Worm (Caenorhabditis elegans) whole organism, L3 larva: ENCODE data around the gene ZC262.7.

Experiments
- elt-2 ChIP-seq: sonication (generic microtip); optimal IDR thresholded peaks from 2 replicates; lab custom pipeline; 2016; ENCODE audit warnings: missing genetic modification reagents, mild to moderate bottlenecking, missing genetic modification characterization, missing compliant biosample characterization
- hmg-11 ChIP-seq: sonication (generic microtip); optimal IDR thresholded peaks from 2 replicates; lab custom pipeline; 2016; ENCODE audit warnings: missing genetic modification characterization, missing compliant biosample characterization
- lin-39 ChIP-seq: fragments of 150-350 bp; optimal IDR thresholded peaks from 2 replicates; lab custom pipeline; 2018; ENCODE audit warnings: missing biosample characterization, missing genetic modification reagents, missing genetic modification characterization

ZC262.7 gene

DNA sequence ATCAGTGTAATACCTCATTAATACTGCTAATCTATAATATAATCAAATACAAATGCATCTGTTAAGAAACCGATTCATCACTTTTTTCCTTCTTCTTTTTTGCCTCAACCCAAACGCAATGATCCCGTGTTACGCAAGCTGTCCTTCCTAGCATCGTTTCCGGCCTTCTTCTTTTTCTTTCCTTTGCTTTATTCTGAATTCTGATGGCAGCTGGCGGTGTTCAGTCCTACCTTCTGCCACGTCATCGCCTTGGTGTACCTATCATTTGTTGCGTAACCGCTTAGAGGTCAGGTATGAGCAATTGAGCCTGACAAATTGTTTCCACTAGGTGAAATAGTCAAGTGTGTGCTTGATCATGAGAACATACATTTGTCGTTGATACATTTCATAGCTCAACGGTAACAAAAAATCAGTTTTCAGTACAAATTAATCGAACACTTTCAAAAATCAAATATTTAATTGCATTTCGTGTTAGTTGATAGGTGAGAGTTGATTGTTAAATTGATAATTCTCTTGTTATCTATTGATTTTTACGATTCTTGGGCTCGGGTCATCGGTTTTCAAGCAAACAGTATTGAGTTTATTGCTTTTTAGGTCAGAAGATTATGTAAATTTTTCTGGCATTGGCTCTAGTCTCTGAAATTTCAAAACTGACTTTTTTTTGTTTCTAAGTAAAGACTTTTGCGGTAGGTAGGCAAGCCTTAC, 45.8 kb downstream of the ZC262.7 start:
- TF ChIP-seq elt-2 (tag; lab: Kevin White, UChicago) (peak; percentile 58), lin-39 (tag; lab: Kevin White, UChicago) (peak; percentile 20), hmg-11 (tag; lab: Kevin White, UChicago) (no peak)
- TF ChIP-seq, all 47 proteins: peak for 2
